Fruit fly (Drosophila melanogaster): ENCODE results near the gene CG32985.

The CG32985 gene

dm6 chr2L:8984614-8985318 lies 22.4 kb downstream of the CG32985 start, which contains the start of gene CG13101 (continued):
- TF ChIP-seq vri (GFP tag; optimal IDR thresholded peaks at IDR 0.05): peak; percentile 95
- TF ChIP-seq Gug (GFP tag; IDR thresholded peaks at IDR 0.05): peak; percentile 95
- peak; percentile 98 for TF ChIP-seq esn (GFP tag; optimal IDR thresholded peaks at IDR 0.05)
- peak; percentile 91 for TF ChIP-seq spab (GFP tag; optimal IDR thresholded peaks at IDR 0.05)
- TF ChIP-seq CG1621 (tag; optimal IDR thresholded peaks at IDR 0.05): peak; percentile 90
- TF ChIP-seq CG6808 (GFP tag; optimal IDR thresholded peaks at IDR 0.05): peak; percentile 88
- TF ChIP-seq CG11762 (GFP tag; optimal IDR thresholded peaks at IDR 0.05; ENCODE audit: insufficient read depth): peak; percentile 94
- peak; percentile 94 for TF ChIP-seq CG32006 (GFP tag; optimal IDR thresholded peaks at IDR 0.05)
- peak; percentile 93 for TF ChIP-seq CG3032 (tag; optimal IDR thresholded peaks at IDR 0.05)
- TF ChIP-seq CG9139 (GFP tag; optimal IDR thresholded peaks at IDR 0.05): peak; percentile 84
- peak; percentile 72 for TF ChIP-seq Eip93F (GFP tag; optimal IDR thresholded peaks at IDR 0.05)
- TF ChIP-seq Smox (GFP tag; optimal IDR thresholded peaks at IDR 0.05): peak; percentile 97
- TF ChIP-seq CG7368 (GFP tag; optimal IDR thresholded peaks at IDR 0.05): peak; percentile 90
- TF ChIP-seq acj6 (GFP tag; optimal IDR thresholded peaks at IDR 0.05): peak; percentile 95
- peak; percentile 96 for TF ChIP-seq pdm3 (GFP tag; optimal IDR thresholded peaks at IDR 0.05)

dm6 chr2L:8987251-8987937 lies 25.1 kb downstream of the CG32985 start:
- TF ChIP-seq CG3032 (tag; optimal IDR thresholded peaks at IDR 0.05) (no peak), CG8632 (GFP tag; optimal IDR thresholded peaks at IDR 0.05) (no peak), dsx (GFP tag; optimal IDR thresholded peaks at IDR 0.05; ENCODE audit: poor library complexity, severe bottlenecking) (peak; percentile 92), lz (GFP tag; optimal IDR thresholded peaks at IDR 0.05) (no peak), svp (GFP tag) (peak; percentile 82), Hr4 (GFP tag; optimal IDR thresholded peaks at IDR 0.05) (no peak), Ets96B (tag; optimal IDR thresholded peaks at IDR 0.05) (no peak), Met (GFP tag; optimal IDR thresholded peaks at IDR 0.05) (no peak), salr (GFP tag; optimal IDR thresholded peaks at IDR 0.05) (no peak), vri (GFP tag; optimal IDR thresholded peaks at IDR 0.05) (no peak), CG1621 (tag; optimal IDR thresholded peaks at IDR 0.05) (no peak), OdsH (GFP tag; optimal IDR thresholded peaks at IDR 0.05) (no peak), CG6808 (GFP tag; optimal IDR thresholded peaks at IDR 0.05) (no peak), Sox15 (GFP tag; optimal IDR thresholded peaks at IDR 0.05) (no peak), Blimp-1 (GFP tag; optimal IDR thresholded peaks at IDR 0.05) (no peak)

dm6 chr2L:8989037-8989591 lies 26.8 kb downstream of the CG32985 start, which contains the start of gene rost:
rost (minus strand) TSS chr2L:8989539.
- TF ChIP-seq Eip93F (GFP tag; optimal IDR thresholded peaks at IDR 0.05) (no peak), Eip78C (GFP tag) (peak; percentile 67), CG9139 (GFP tag; optimal IDR thresholded peaks at IDR 0.05) (peak; percentile 27), spab (GFP tag; optimal IDR thresholded peaks at IDR 0.05) (peak; percentile 40), Lpt (GFP tag; optimal IDR thresholded peaks at IDR 0.05) (peak; percentile 46), achi (GFP tag; optimal IDR thresholded peaks at IDR 0.05) (peak; percentile 10), pdm3 (GFP tag; optimal IDR thresholded peaks at IDR 0.05) (no peak), CG31627 (GFP tag; optimal IDR thresholded peaks at IDR 0.05) (no peak), dac (GFP tag; optimal IDR thresholded peaks at IDR 0.05) (no peak), CG6854 (GFP tag; optimal IDR thresholded peaks at IDR 0.05) (peak; percentile 51), esn (GFP tag; optimal IDR thresholded peaks at IDR 0.05) (peak; percentile 17), CG3919 (GFP tag; optimal IDR thresholded peaks at IDR 0.05) (peak; percentile 9), Ets21C (GFP tag; optimal IDR thresholded peaks at IDR 0.05) (no peak), ss (GFP tag; optimal IDR thresholded peaks at IDR 0.05) (peak in 1 of 2 experiments; percentile 59), CG10669 (GFP tag; optimal IDR thresholded peaks at IDR 0.05) (peak; percentile 3), topi (GFP tag; optimal IDR thresholded peaks at IDR 0.05) (peak; percentile 26), Blimp-1 (GFP tag; optimal IDR thresholded peaks at IDR 0.05) (no peak), CG8632 (GFP tag; optimal IDR thresholded peaks at IDR 0.05) (peak; percentile 6), svp (GFP tag) (peak; percentile 86), CG1621 (tag; optimal IDR thresholded peaks at IDR 0.05) (peak; percentile 45), Sox102F (GFP tag; optimal IDR thresholded peaks at IDR 0.05) (peak; percentile 26), net (GFP tag; optimal IDR thresholded peaks at IDR 0.05) (no peak), CG6808 (GFP tag; optimal IDR thresholded peaks at IDR 0.05) (peak; percentile 1), vri (GFP tag; optimal IDR thresholded peaks at IDR 0.05) (peak; percentile 77)
